Worm (Caenorhabditis elegans) whole organism, L2 larva: Measurements from ENCODE around the gene T20G5.8.

Experiments used
- C34F6.9 ChIP-seq: fragments of 150-350 bp; optimal IDR thresholded peaks from 2 replicates; lab custom pipeline; 2014; ENCODE audit warnings: missing biosample characterization, missing genetic modification characterization
- F13H6.1 ChIP-seq: sonication (generic microtip); optimal IDR thresholded peaks from 2 replicates; lab custom pipeline; 2016; ENCODE audit warnings: missing genetic modification characterization, missing compliant biosample characterization
- R02D3.7 ChIP-seq: fragments of 150-350 bp; optimal IDR thresholded peaks from 2 replicates; lab custom pipeline; 2014; ENCODE audit warnings: missing biosample characterization, missing genetic modification characterization
- Y55F3AM.14 ChIP-seq: fragments of 200-800 bp; sonication (Bioruptor generic); optimal IDR thresholded peaks from 2 replicates; lab custom pipeline; 2018; ENCODE audit warnings: mild to moderate bottlenecking, missing genetic modification characterization, missing compliant biosample characterization
- ZK546.5 ChIP-seq: sonication (generic microtip); optimal IDR thresholded peaks from 2 replicates; lab custom pipeline; 2017; ENCODE audit warnings: missing biosample characterization, missing genetic modification characterization
- alr-1 ChIP-seq: fragments of 150-350 bp; optimal IDR thresholded peaks from 2 replicates; lab custom pipeline; 2014; ENCODE audit warnings: missing biosample characterization, missing genetic modification characterization
- aly-2 ChIP-seq: fragments of 150-350 bp; optimal IDR thresholded peaks from 2 replicates; lab custom pipeline; 2014; ENCODE audit warnings: missing biosample characterization, missing genetic modification characterization
- ama-1 ChIP-seq: fragments of 150-350 bp; optimal IDR thresholded peaks from 2 replicates; lab custom pipeline; 2018; ENCODE audit warnings: inconsistent platforms
- blmp-1 ChIP-seq: sonication (generic microtip); optimal IDR thresholded peaks from 2 replicates; lab custom pipeline; 2017; ENCODE audit warnings: missing genetic modification characterization, mild to moderate bottlenecking, missing compliant biosample characterization, antibody characterized with exemption, moderate library complexity; ENCODE audit not compliant: insufficient read depth
- ceh-16 ChIP-seq: fragments of 150-350 bp; optimal IDR thresholded peaks from 2 replicates; lab custom pipeline; 2014; ENCODE audit warnings: missing biosample characterization, missing genetic modification characterization
- ceh-82 ChIP-seq: fragments of 150-350 bp; optimal IDR thresholded peaks from 2 replicates; lab custom pipeline; 2014; ENCODE audit warnings: missing biosample characterization, missing genetic modification characterization
- crh-2 ChIP-seq: sonication (generic microtip); optimal IDR thresholded peaks from 2 replicates; lab custom pipeline; 2017; ENCODE audit warnings: missing biosample characterization, missing genetic modification characterization
- dmd-4 ChIP-seq: sonication (generic microtip); optimal IDR thresholded peaks from 2 replicates; lab custom pipeline; 2017; ENCODE audit warnings: missing biosample characterization, missing genetic modification characterization
- egl-27 ChIP-seq: sonication (generic microtip); optimal IDR thresholded peaks from 3 replicates; lab custom pipeline; 2017; ENCODE audit warnings: missing biosample characterization, missing genetic modification reagents, missing genetic modification characterization
- elt-1 ChIP-seq: fragments of 150-350 bp; optimal IDR thresholded peaks from 2 replicates; lab custom pipeline; 2014; ENCODE audit warnings: missing biosample characterization, missing genetic modification characterization
- elt-3 ChIP-seq: sonication (generic microtip); optimal IDR thresholded peaks from 2 replicates; lab custom pipeline; 2017; ENCODE audit warnings: missing biosample characterization, missing genetic modification characterization
- fos-1 ChIP-seq: fragments of 150-350 bp; optimal IDR thresholded peaks from 2 replicates; lab custom pipeline; 2014; ENCODE audit warnings: missing biosample characterization, missing genetic modification characterization
- gmeb-1 ChIP-seq: fragments of 150-350 bp; optimal IDR thresholded peaks from 2 replicates; lab custom pipeline; 2014; ENCODE audit warnings: missing biosample characterization, missing genetic modification characterization
- lin-11 ChIP-seq: fragments of 150-350 bp; sonication (generic microtip); optimal IDR thresholded peaks from 2 replicates; lab custom pipeline; 2014; ENCODE audit warnings: missing biosample characterization, missing genetic modification characterization, inconsistent platforms, mixed read lengths
- lin-13 ChIP-seq: fragments of 150-350 bp; optimal IDR thresholded peaks from 2 replicates; lab custom pipeline; 2014; ENCODE audit warnings: missing biosample characterization, missing genetic modification reagents, missing genetic modification characterization
- lin-39 ChIP-seq: fragments of 150-350 bp; optimal IDR thresholded peaks from 2 replicates; lab custom pipeline; 2014; ENCODE audit warnings: missing biosample characterization, missing genetic modification reagents, missing genetic modification characterization
- lsy-2 ChIP-seq, 2 experiments: fragments of 150-350 bp in 1 of 2; sonication (generic microtip) in 1 of 2; optimal IDR thresholded peaks; 2 replicates each; lab custom pipeline; 2014 to 2017; ENCODE audit warnings: missing biosample characterization in 2 of 2, missing genetic modification characterization in 2 of 2
- mab-5 ChIP-seq: fragments of 150-350 bp; optimal IDR thresholded peaks from 2 replicates; lab custom pipeline; 2014; ENCODE audit warnings: missing biosample characterization, missing genetic modification characterization
- mbf-1 ChIP-seq: sonication (generic microtip); optimal IDR thresholded peaks from 2 replicates; lab custom pipeline; 2017; ENCODE audit warnings: missing biosample characterization, missing genetic modification characterization
- mdl-1 ChIP-seq, 2 experiments: fragments of 150-350 bp in 1 of 2; sonication (generic microtip) in 1 of 2; optimal IDR thresholded peaks; 2 replicates each; lab custom pipeline; 2017; ENCODE audit warnings: missing biosample characterization in 2 of 2, missing genetic modification characterization in 2 of 2
- nhr-10 ChIP-seq: sonication (generic microtip); optimal IDR thresholded peaks from 2 replicates; lab custom pipeline; 2017; ENCODE audit warnings: missing biosample characterization, missing genetic modification characterization
- nhr-11 ChIP-seq: fragments of 150-350 bp; optimal IDR thresholded peaks from 2 replicates; lab custom pipeline; 2014; ENCODE audit warnings: missing biosample characterization, missing genetic modification characterization
- nhr-12 ChIP-seq: fragments of 150-350 bp; optimal IDR thresholded peaks from 2 replicates; lab custom pipeline; 2014; ENCODE audit warnings: missing biosample characterization, missing genetic modification characterization
- nhr-129 ChIP-seq: fragments of 150-350 bp; optimal IDR thresholded peaks from 2 replicates; lab custom pipeline; 2014; ENCODE audit warnings: missing biosample characterization, missing genetic modification characterization
- nhr-21 ChIP-seq: fragments of 150-350 bp; optimal IDR thresholded peaks from 2 replicates; lab custom pipeline; 2014; ENCODE audit warnings: missing biosample characterization, missing genetic modification characterization
- nhr-23 ChIP-seq: fragments of 150-350 bp; optimal IDR thresholded peaks from 2 replicates; lab custom pipeline; 2014; ENCODE audit warnings: missing biosample characterization, missing genetic modification reagents, missing genetic modification characterization
- nhr-237 ChIP-seq: fragments of 150-350 bp; optimal IDR thresholded peaks from 2 replicates; lab custom pipeline; 2014; ENCODE audit warnings: missing biosample characterization, missing genetic modification characterization
- nhr-25 ChIP-seq: fragments of 150-350 bp; sonication (generic microtip); optimal IDR thresholded peaks from 3 replicates; lab custom pipeline; 2014; ENCODE audit warnings: missing biosample characterization, missing genetic modification characterization
- nhr-6 ChIP-seq: fragments of 150-350 bp; optimal IDR thresholded peaks from 2 replicates; lab custom pipeline; 2014; ENCODE audit warnings: missing biosample characterization, missing genetic modification characterization
- nhr-77 ChIP-seq: fragments of 150-350 bp; optimal IDR thresholded peaks from 2 replicates; lab custom pipeline; 2014; ENCODE audit warnings: missing biosample characterization, missing genetic modification characterization
- peb-1 ChIP-seq: fragments of 150-350 bp; optimal IDR thresholded peaks from 2 replicates; lab custom pipeline; 2014; ENCODE audit warnings: missing biosample characterization, missing genetic modification characterization
- sem-4 ChIP-seq: fragments of 150-350 bp; optimal IDR thresholded peaks from 2 replicates; lab custom pipeline; 2014; ENCODE audit warnings: missing biosample characterization, missing genetic modification reagents, missing genetic modification characterization
- skn-1 ChIP-seq: sonication (generic microtip); optimal IDR thresholded peaks from 2 replicates; lab custom pipeline; 2017; ENCODE audit warnings: missing biosample characterization, missing genetic modification characterization
- sma-3 ChIP-seq: sonication (generic microtip); optimal IDR thresholded peaks from 2 replicates; lab custom pipeline; 2016; ENCODE audit warnings: missing genetic modification reagents, missing genetic modification characterization, missing compliant biosample characterization
- sma-9 ChIP-seq, 2 experiments: fragments of 150-350 bp in 1 of 2; sonication (generic microtip) in 1 of 2; optimal IDR thresholded peaks; 2 replicates each; lab custom pipeline; 2014 to 2016; ENCODE audit warnings: missing genetic modification characterization in 2 of 2, mild to moderate bottlenecking in 1 of 2, missing biosample characterization in 1 of 2, missing compliant biosample characterization in 1 of 2, missing genetic modification reagents in 1 of 2, moderate library complexity in 1 of 2
- snpc-4 ChIP-seq: fragments of 150-350 bp; optimal IDR thresholded peaks from 2 replicates; lab custom pipeline; 2014; ENCODE audit warnings: missing biosample characterization, missing genetic modification characterization
- unc-39 ChIP-seq: fragments of 150-350 bp; optimal IDR thresholded peaks from 2 replicates; lab custom pipeline; 2014; ENCODE audit warnings: missing biosample characterization, missing genetic modification characterization
- unc-55 ChIP-seq: fragments of 150-350 bp; sonication (generic microtip); optimal IDR thresholded peaks from 3 replicates; lab custom pipeline; 2014; ENCODE audit warnings: missing biosample characterization, missing genetic modification reagents, missing genetic modification characterization
- unc-62 ChIP-seq: fragments of 150-350 bp; optimal IDR thresholded peaks from 2 replicates; lab custom pipeline; 2014; ENCODE audit warnings: missing biosample characterization, missing genetic modification reagents, missing genetic modification characterization
- zag-1 ChIP-seq: fragments of 150-350 bp; optimal IDR thresholded peaks from 2 replicates; lab custom pipeline; 2014; ENCODE audit warnings: missing biosample characterization, missing genetic modification characterization
- ztf-1 ChIP-seq: fragments of 200-800 bp; sonication (Bioruptor generic); conservative IDR thresholded peaks from 2 replicates; pipeline ENCODE4 v1.3.6; 2022; ENCODE audit warnings: missing genetic modification characterization, missing compliant biosample characterization
- ztf-11 ChIP-seq: sonication (generic microtip); optimal IDR thresholded peaks from 2 replicates; lab custom pipeline; 2017; ENCODE audit warnings: missing biosample characterization, missing genetic modification characterization
- ztf-4 ChIP-seq: fragments of 150-350 bp; optimal IDR thresholded peaks from 2 replicates; lab custom pipeline; 2014; ENCODE audit warnings: missing biosample characterization, missing genetic modification characterization

T20G5.8 gene

DNA sequence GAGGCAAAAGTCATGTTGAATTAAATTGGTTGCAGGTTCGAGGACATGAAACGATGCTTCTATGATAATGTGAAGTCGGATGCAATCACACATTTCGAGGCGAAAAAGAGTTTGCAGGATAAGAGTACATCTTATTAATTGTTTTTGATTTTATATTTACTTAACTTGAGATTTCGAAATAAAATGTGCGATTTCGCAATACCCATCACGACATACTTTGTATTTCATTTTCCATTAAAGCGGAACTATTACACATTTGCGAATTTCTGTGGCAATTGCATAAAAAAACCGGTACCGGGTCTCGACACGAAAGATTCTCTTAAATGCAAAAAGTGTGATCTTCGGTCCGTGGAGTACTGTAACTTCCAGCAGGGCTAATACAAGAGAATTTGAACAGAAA lies 3.2 kb downstream of the T20G5.8 start:
- TF ChIP-seq snpc-4 (tag; lab: Kevin White, UChicago) (no peak), peb-1 (tag; lab: Kevin White, UChicago) (no peak), lin-11 (no peak), nhr-6 (tag; lab: Kevin White, UChicago) (no peak), alr-1 (tag; lab: Kevin White, UChicago) (no peak), nhr-77 (no peak), ztf-4 (tag; lab: Kevin White, UChicago) (no peak), elt-1 (tag; lab: Kevin White, UChicago) (no peak), nhr-11 (tag; lab: Kevin White, UChicago) (no peak), ama-1 (lab: Kevin White, UChicago) (no peak), skn-1 (tag; lab: Kevin White, UChicago) (no peak), R02D3.7 (no peak), zag-1 (no peak), sem-4 (tag; lab: Kevin White, UChicago) (no peak), mab-5 (tag; lab: Kevin White, UChicago) (no peak)

DNA sequence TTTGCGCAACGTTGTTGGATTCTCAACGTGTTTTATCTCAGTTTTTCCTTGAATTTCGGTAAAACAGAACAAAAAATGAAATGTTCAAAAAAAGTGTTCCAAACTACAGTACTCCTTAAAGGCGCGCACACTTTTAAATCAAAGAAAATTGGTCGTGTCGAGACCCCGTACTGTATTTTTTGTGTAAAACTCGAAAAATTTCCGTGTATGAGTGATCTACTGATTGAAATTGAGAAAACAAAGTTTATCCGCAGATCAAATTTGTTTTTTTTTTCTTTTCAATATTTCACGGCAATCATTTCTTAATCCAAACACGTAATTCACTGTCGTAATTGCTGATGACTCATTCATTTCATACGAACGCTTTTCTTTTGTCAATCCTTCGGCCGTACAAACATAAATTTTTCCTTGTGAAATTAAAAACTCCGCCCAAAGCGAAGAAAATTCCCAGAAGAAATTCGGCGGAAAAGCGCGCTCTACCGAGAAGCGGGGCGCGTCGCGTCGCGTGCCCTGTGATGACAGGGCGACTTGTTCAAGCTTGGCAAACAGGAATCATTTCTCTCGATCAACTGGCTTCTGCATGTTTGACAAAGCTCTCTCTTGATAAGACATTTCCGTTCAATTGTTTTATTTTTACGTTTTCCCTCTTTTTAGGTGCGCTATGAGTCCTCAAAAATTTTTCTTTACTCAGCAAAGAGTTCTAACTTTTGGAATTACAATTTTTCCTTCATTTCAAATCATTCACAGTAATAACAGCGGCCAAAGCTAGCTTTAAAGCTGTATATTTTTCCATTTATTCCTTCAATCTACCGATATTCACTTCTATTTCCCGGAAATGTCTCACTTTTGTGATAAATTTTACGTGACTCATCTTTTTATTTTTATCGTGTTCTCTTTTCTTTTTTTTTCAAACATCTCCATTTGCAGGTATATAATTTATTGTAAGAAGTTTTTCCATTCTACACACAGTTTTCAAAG lies 4.0 kb downstream of the T20G5.8 start, which contains the start of gene chc-1:
chc-1 (plus strand) TSS at position 928 of the 978 bp plus-strand sequence.
- TF ChIP-seq egl-27 (tag; lab: Kevin White, UChicago) (no peak), ztf-1 (no peak), zag-1 (no peak), sma-9 (GFP tag; optimal IDR thresholded peaks at IDR 0.05; lab: Kevin White, UChicago) (no peak), sma-9 (tag; optimal IDR thresholded peaks at IDR 0.05; lab: Kevin White, UChicago) (no peak), nhr-6 (tag; lab: Kevin White, UChicago) (no peak), R02D3.7 (no peak), nhr-10 (tag; lab: Kevin White, UChicago) (no peak), lsy-2 (tag; optimal IDR thresholded peaks at IDR 0.05; lab: Kevin White, UChicago) (peak in 1 of 2 experiments; percentile 31), elt-1 (tag; lab: Kevin White, UChicago) (no peak), nhr-25 (tag; lab: Kevin White, UChicago) (no peak), mbf-1 (tag; lab: Kevin White, UChicago) (no peak), C34F6.9 (tag; lab: Kevin White, UChicago) (peak; percentile 50), nhr-237 (tag; lab: Kevin White, UChicago) (no peak), alr-1 (tag; lab: Kevin White, UChicago) (no peak), unc-39 (no peak), sma-3 (GFP tag; lab: Kevin White, UChicago) (no peak), ZK546.5 (tag; lab: Kevin White, UChicago) (no peak), ama-1 (lab: Kevin White, UChicago) (no peak), nhr-129 (tag; lab: Kevin White, UChicago) (peak; percentile 34), nhr-12 (no peak), nhr-23 (tag; lab: Kevin White, UChicago) (no peak), blmp-1 (tag; lab: Kevin White, UChicago) (no peak), ztf-4 (tag; lab: Kevin White, UChicago) (no peak), elt-3 (tag; lab: Kevin White, UChicago) (no peak), mdl-1 (tag; optimal IDR thresholded peaks at IDR 0.05; lab: Kevin White, UChicago) (no peak), sem-4 (tag; lab: Kevin White, UChicago) (no peak), peb-1 (tag; lab: Kevin White, UChicago) (no peak), ceh-82 (tag; lab: Kevin White, UChicago) (no peak), lin-11 (no peak), snpc-4 (tag; lab: Kevin White, UChicago) (no peak), unc-55 (GFP tag; lab: Kevin White, UChicago) (peak; percentile 51), crh-2 (tag; lab: Kevin White, UChicago) (peak; percentile 19), lin-13 (GFP tag; lab: Kevin White, UChicago) (no peak), skn-1 (tag; lab: Kevin White, UChicago) (no peak), mab-5 (tag; lab: Kevin White, UChicago) (no peak), ceh-16 (tag; lab: Kevin White, UChicago) (no peak), lin-39 (tag; lab: Kevin White, UChicago) (no peak), fos-1 (peak; percentile 75), gmeb-1 (tag; lab: Kevin White, UChicago) (peak; percentile 25), ztf-11 (tag; lab: Kevin White, UChicago) (no peak), Y55F3AM.14 (GFP tag; lab: Kevin White, UChicago) (no peak), dmd-4 (tag; lab: Kevin White, UChicago) (no peak), nhr-77 (no peak), aly-2 (tag; lab: Kevin White, UChicago) (no peak), nhr-11 (tag; lab: Kevin White, UChicago) (no peak), F13H6.1 (tag; lab: Kevin White, UChicago) (no peak), nhr-21 (tag; lab: Kevin White, UChicago) (no peak), unc-62 (GFP tag; lab: Kevin White, UChicago) (no peak)
